Fruit fly (Drosophila melanogaster) whole organism, adult: ENCODE data around the gene NimC3.

Source experiments
- CG33017 ChIP-seq: fragments of 200-800 bp; sonication (Bioruptor generic); optimal IDR thresholded peaks from 2 replicates; lab custom pipeline; 2018; ENCODE audit warnings: missing biosample characterization, mild to moderate bottlenecking, missing genetic modification characterization, moderate library complexity
- CG5204 ChIP-seq: fragments of 200-800 bp; sonication (Bioruptor generic); optimal IDR thresholded peaks from 2 replicates; lab custom pipeline; 2016; ENCODE audit warnings: missing biosample characterization, missing genetic modification characterization
- Crg-1 ChIP-seq: fragments of 200-800 bp; sonication (Bioruptor generic); optimal IDR thresholded peaks from 2 replicates; lab custom pipeline; 2016; ENCODE audit warnings: missing biosample characterization, missing genetic modification characterization
- Hr96 ChIP-seq: fragments of 200-800 bp; sonication (Bioruptor generic); optimal IDR thresholded peaks from 2 replicates; lab custom pipeline; 2016; ENCODE audit warnings: missing biosample characterization, missing genetic modification characterization
- Mnt ChIP-seq: fragments of 200-800 bp; sonication (Bioruptor generic); optimal IDR thresholded peaks from 2 replicates; lab custom pipeline; 2016; ENCODE audit warnings: missing biosample characterization, mild to moderate bottlenecking, missing genetic modification characterization
- cnc ChIP-seq, 2 experiments: fragments of >200 bp; optimal IDR thresholded peaks; 2 replicates each; lab custom pipeline; 2017
- ovo ChIP-seq: fragments of 200-800 bp; sonication (Bioruptor generic); optimal IDR thresholded peaks from 2 replicates; lab custom pipeline; 2016; ENCODE audit warnings: missing biosample characterization, missing genetic modification characterization
- toe ChIP-seq: fragments of 200-800 bp; sonication (Bioruptor generic); optimal IDR thresholded peaks from 2 replicates; lab custom pipeline; 2016; ENCODE audit warnings: missing biosample characterization, missing genetic modification characterization

- TF ChIP-seq Hr96 (GFP tag; lab: Kevin White, UChicago): no peak
- TF ChIP-seq ovo (GFP tag; lab: Kevin White, UChicago): no peak
- no peak for TF ChIP-seq CG33017 (tag; lab: Kevin White, UChicago)
- no peak for TF ChIP-seq toe (GFP tag; lab: Kevin White, UChicago)
- no peak for TF ChIP-seq CG5204 (GFP tag; lab: Kevin White, UChicago)
- TF ChIP-seq Mnt: no peak
- TF ChIP-seq Crg-1: no peak
- TF ChIP-seq cnc (optimal IDR thresholded peaks at IDR 0.05; lab: Kevin White, UChicago): no peak
Measured at dm6 chr2L:13979826-13980225, 40.2 kb downstream of the NimC3 start, which contains the start of gene NimC2.
